Worm (Caenorhabditis elegans) whole organism, L2 larva: ENCODE results near the gene dpff-1.

Experiments
- C34F6.9 ChIP-seq: fragments of 150-350 bp; optimal IDR thresholded peaks from 2 replicates; lab custom pipeline; 2014; ENCODE audit warnings: missing biosample characterization, missing genetic modification characterization
- R02D3.7 ChIP-seq: fragments of 150-350 bp; optimal IDR thresholded peaks from 2 replicates; lab custom pipeline; 2014; ENCODE audit warnings: missing biosample characterization, missing genetic modification characterization
- ceh-16 ChIP-seq: fragments of 150-350 bp; optimal IDR thresholded peaks from 2 replicates; lab custom pipeline; 2014; ENCODE audit warnings: missing biosample characterization, missing genetic modification characterization
- ceh-82 ChIP-seq: fragments of 150-350 bp; optimal IDR thresholded peaks from 2 replicates; lab custom pipeline; 2014; ENCODE audit warnings: missing biosample characterization, missing genetic modification characterization
- elt-3 ChIP-seq: sonication (generic microtip); optimal IDR thresholded peaks from 2 replicates; lab custom pipeline; 2017; ENCODE audit warnings: missing biosample characterization, missing genetic modification characterization
- lin-39 ChIP-seq: fragments of 150-350 bp; optimal IDR thresholded peaks from 2 replicates; lab custom pipeline; 2014; ENCODE audit warnings: missing biosample characterization, missing genetic modification reagents, missing genetic modification characterization
- nhr-25 ChIP-seq: fragments of 150-350 bp; sonication (generic microtip); optimal IDR thresholded peaks from 3 replicates; lab custom pipeline; 2014; ENCODE audit warnings: missing biosample characterization, missing genetic modification characterization
- skn-1 ChIP-seq: sonication (generic microtip); optimal IDR thresholded peaks from 2 replicates; lab custom pipeline; 2017; ENCODE audit warnings: missing biosample characterization, missing genetic modification characterization
- unc-39 ChIP-seq: fragments of 150-350 bp; optimal IDR thresholded peaks from 2 replicates; lab custom pipeline; 2014; ENCODE audit warnings: missing biosample characterization, missing genetic modification characterization
- unc-62 ChIP-seq: fragments of 150-350 bp; optimal IDR thresholded peaks from 2 replicates; lab custom pipeline; 2014; ENCODE audit warnings: missing biosample characterization, missing genetic modification reagents, missing genetic modification characterization
- ztf-4 ChIP-seq: fragments of 150-350 bp; optimal IDR thresholded peaks from 2 replicates; lab custom pipeline; 2014; ENCODE audit warnings: missing biosample characterization, missing genetic modification characterization

DNA sequence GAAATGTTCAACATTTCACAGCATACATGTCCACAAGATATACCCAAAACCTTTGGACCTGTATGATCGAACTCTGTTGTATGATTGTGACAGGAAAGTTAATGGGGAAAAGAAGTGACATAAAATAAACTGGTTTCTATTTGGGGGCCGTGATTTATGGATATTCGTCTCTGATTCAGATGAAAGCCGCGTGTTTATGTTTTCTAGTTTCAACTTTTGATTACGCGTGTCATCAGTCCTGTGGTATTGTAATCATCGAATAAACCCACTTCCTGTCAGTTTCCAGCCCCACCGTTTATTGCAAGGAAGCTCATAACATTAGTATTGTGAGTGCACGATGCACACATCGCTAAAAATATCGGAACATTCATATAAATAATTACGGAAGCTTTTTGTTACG lies 16.1 kb upstream of the dpff-1 start:
- TF ChIP-seq ceh-82 (tag; lab: Kevin White, UChicago): no peak
- peak; percentile 83 for TF ChIP-seq nhr-25 (tag; lab: Kevin White, UChicago)
- no peak for TF ChIP-seq unc-62 (GFP tag; lab: Kevin White, UChicago)
- no peak for TF ChIP-seq R02D3.7 (tag; lab: Kevin White, UChicago)
- no peak for TF ChIP-seq C34F6.9 (tag; lab: Kevin White, UChicago)
- no peak for TF ChIP-seq lin-39
- TF ChIP-seq skn-1 (tag; lab: Kevin White, UChicago): no peak
- TF ChIP-seq ceh-16 (tag; lab: Kevin White, UChicago): no peak
- TF ChIP-seq unc-39 (tag; lab: Kevin White, UChicago): no peak
- TF ChIP-seq ztf-4 (tag; lab: Kevin White, UChicago): no peak
- no peak for TF ChIP-seq elt-3 (tag; lab: Kevin White, UChicago)
